Worm (Caenorhabditis elegans): ENCODE results near the gene F57A8.7.
A peak's percentile ranks its signal among the peaks of the same experiment; 100 is the strongest.

F57A8.7 gene

ce11 chrV:10083999-10084468, 8.5 kb downstream of the F57A8.7 start, which contains the start of gene nhr-12:
nhr-12 (minus strand) TSS chrV:10084049.
- no peak for TF ChIP-seq mdl-1 (tag; optimal IDR thresholded peaks at IDR 0.05)
- TF ChIP-seq lin-35 (GFP tag; optimal IDR thresholded peaks at IDR 0.05): peak in 1 of 2 experiments; percentile 7
- TF ChIP-seq snu-23 (GFP tag; optimal IDR thresholded peaks at IDR 0.05): no peak
- no peak for TF ChIP-seq ceh-82 (tag; optimal IDR thresholded peaks at IDR 0.05)
- TF ChIP-seq nhr-20 (tag; optimal IDR thresholded peaks at IDR 0.05): peak; percentile 59
- TF ChIP-seq efl-3 (GFP tag; optimal IDR thresholded peaks at IDR 0.05): no peak
- no peak for TF ChIP-seq ces-1 (GFP tag; optimal IDR thresholded peaks at IDR 0.05)
- TF ChIP-seq dpl-1 (GFP tag; optimal IDR thresholded peaks at IDR 0.05): no peak
- TF ChIP-seq rnt-1 (tag; optimal IDR thresholded peaks at IDR 0.05): no peak
- no peak for TF ChIP-seq lsy-2 (tag; optimal IDR thresholded peaks at IDR 0.05)
- TF ChIP-seq nhr-71 (tag; optimal IDR thresholded peaks at IDR 0.05): peak; percentile 50
- TF ChIP-seq F16B12.6 (tag; optimal IDR thresholded peaks at IDR 0.05): no peak
- TF ChIP-seq tbx-2 (tag; optimal IDR thresholded peaks at IDR 0.05): no peak
- TF ChIP-seq fos-1 (tag; optimal IDR thresholded peaks at IDR 0.05): no peak
- TF ChIP-seq blmp-1 (tag; optimal IDR thresholded peaks at IDR 0.05): peak; percentile 8
- peak; percentile 1 to 9 for TF ChIP-seq efl-1 (optimal IDR thresholded peaks at IDR 0.05)
- no peak for TF ChIP-seq efl-1 (GFP tag; optimal IDR thresholded peaks at IDR 0.05 in 1 of 2)
- no peak for TF ChIP-seq swsn-7 (tag; optimal IDR thresholded peaks at IDR 0.05)

DNA sequence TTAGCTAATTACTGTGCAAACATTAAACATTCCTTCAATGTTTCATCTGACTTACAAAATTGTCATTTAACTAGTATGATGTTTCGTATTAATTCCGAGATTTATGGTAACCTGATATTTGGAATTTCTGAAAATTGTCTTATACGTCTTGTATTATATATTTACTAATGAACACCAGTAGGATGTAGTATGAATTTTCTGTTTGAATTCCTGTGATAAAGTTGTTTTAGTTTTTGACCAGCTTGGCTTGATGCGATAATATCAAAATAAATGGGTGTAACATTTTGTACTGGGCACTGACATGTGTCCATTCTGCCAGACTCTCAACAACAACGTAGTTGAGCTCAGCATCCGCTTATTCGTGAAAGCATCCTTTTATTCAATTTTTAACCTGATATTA, 9.3 kb downstream of the F57A8.7 start, which contains the start of gene R04B5.6:
TSS of gene R04B5.6 (plus strand) at position 301 of the 400 bp plus-strand sequence.
- TF ChIP-seq xbp-1 (tag; optimal IDR thresholded peaks at IDR 0.05) (no peak), nhr-85 (tag) (peak; percentile 37), mep-1 (tag; optimal IDR thresholded peaks at IDR 0.05) (no peak), unc-30 (tag; optimal IDR thresholded peaks at IDR 0.05) (no peak)

DNA sequence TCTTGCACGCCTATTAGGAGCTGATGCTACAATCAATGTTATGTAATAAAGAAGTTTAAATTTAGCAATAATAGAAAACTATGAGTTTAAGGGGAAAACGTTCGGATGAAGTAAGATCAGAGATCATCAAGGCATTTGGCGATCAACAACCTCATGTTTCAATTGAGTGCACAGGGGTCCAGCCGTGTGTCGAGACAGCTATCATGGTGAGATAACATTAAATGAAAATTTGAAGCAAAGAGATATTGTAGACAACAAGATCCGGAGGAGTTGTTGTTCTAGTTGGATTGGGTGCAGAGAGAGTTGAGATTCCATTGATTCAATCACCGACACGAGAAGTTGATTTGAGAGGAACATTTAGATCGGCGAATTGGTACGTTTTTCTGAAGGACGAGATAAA, 10.6 kb downstream of the F57A8.7 start:
- no peak for TF ChIP-seq unc-62 (GFP tag; optimal IDR thresholded peaks at IDR 0.05)
- peak; percentile 6 for TF ChIP-seq lin-14 (GFP tag; optimal IDR thresholded peaks at IDR 0.05)
- TF ChIP-seq rnt-1 (tag; optimal IDR thresholded peaks at IDR 0.05): peak; percentile 31
- no peak for TF ChIP-seq nhr-28 (tag; optimal IDR thresholded peaks at IDR 0.05)
- no peak for TF ChIP-seq nhr-85 (tag)
- TF ChIP-seq sup-37 (GFP tag; optimal IDR thresholded peaks at IDR 0.05): no peak
- TF ChIP-seq xbp-1 (tag; optimal IDR thresholded peaks at IDR 0.05): no peak
- TF ChIP-seq ama-1 (optimal IDR thresholded peaks at IDR 0.05): no peak
- no peak for TF ChIP-seq aly-2 (tag; optimal IDR thresholded peaks at IDR 0.05)
- no peak for TF ChIP-seq ceh-63 (GFP tag; optimal IDR thresholded peaks at IDR 0.05)
- no peak for TF ChIP-seq unc-30 (tag; optimal IDR thresholded peaks at IDR 0.05)
- no peak for TF ChIP-seq C16A3.4 (tag; optimal IDR thresholded peaks at IDR 0.05)
- no peak for TF ChIP-seq lin-39 (tag; optimal IDR thresholded peaks at IDR 0.05)

DNA sequence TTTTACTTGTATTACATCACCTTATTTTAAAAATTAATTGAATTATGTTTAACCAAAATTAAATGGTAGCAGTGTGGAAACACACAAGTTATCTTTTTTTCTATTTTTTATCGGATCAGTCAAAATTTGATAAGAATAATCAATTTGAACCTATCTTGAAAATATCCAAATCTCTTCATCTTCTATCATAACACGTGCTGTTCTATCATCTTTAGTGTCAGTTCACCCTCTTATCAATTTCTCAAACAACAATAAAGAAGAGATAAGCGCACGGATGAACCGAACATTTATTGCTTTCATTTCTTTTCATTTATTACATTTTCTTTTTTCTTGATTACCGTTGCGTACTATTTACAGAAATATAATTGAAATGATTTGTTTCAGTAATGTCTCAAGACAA, 11.6 kb downstream of the F57A8.7 start, which contains the start of gene R04B5.5:
TSS of gene R04B5.5 (plus strand) at position 378 of the 400 bp plus-strand sequence.
- TF ChIP-seq efl-1 (optimal IDR thresholded peaks at IDR 0.05): no peak
- TF ChIP-seq efl-1 (GFP tag; optimal IDR thresholded peaks at IDR 0.05 in 1 of 2): no peak
- no peak for TF ChIP-seq hpl-2 (GFP tag; optimal IDR thresholded peaks at IDR 0.05)
- TF ChIP-seq unc-86 (tag; optimal IDR thresholded peaks at IDR 0.05): no peak
- peak; percentile 51 for TF ChIP-seq snu-23 (GFP tag; optimal IDR thresholded peaks at IDR 0.05)
- TF ChIP-seq pqm-1 (tag; optimal IDR thresholded peaks at IDR 0.05): no peak
- no peak for TF ChIP-seq aha-1 (tag; optimal IDR thresholded peaks at IDR 0.05)
- peak; percentile 75 for TF ChIP-seq blmp-1 (tag; optimal IDR thresholded peaks at IDR 0.05)
- no peak for TF ChIP-seq zag-1 (tag; optimal IDR thresholded peaks at IDR 0.05)
- TF ChIP-seq unc-130 (tag; optimal IDR thresholded peaks at IDR 0.05): no peak
- no peak for TF ChIP-seq nhr-77 (tag; optimal IDR thresholded peaks at IDR 0.05)
- no peak for TF ChIP-seq sox-4 (tag; optimal IDR thresholded peaks at IDR 0.05)
- TF ChIP-seq nhr-47 (tag; optimal IDR thresholded peaks at IDR 0.05): no peak
- no peak for TF ChIP-seq sup-37 (GFP tag; optimal IDR thresholded peaks at IDR 0.05)
- no peak for TF ChIP-seq nhr-28 (tag; optimal IDR thresholded peaks at IDR 0.05)
- no peak for TF ChIP-seq ceh-88 (GFP tag; IDR thresholded peaks at IDR 0.05)
- TF ChIP-seq alr-1 (tag; optimal IDR thresholded peaks at IDR 0.05; ENCODE audit: borderline replicate concordance): no peak
- TF ChIP-seq pag-3 (tag; optimal IDR thresholded peaks at IDR 0.05; ENCODE audit: borderline replicate concordance, insufficient read depth): no peak
- TF ChIP-seq ama-1 (optimal IDR thresholded peaks at IDR 0.05): no peak
- TF ChIP-seq fos-1 (tag; optimal IDR thresholded peaks at IDR 0.05): no peak
- TF ChIP-seq efl-3 (GFP tag; optimal IDR thresholded peaks at IDR 0.05): no peak
- peak; percentile 48 for TF ChIP-seq nhr-90 (tag; optimal IDR thresholded peaks at IDR 0.05; ENCODE audit: poor library complexity)
- no peak for TF ChIP-seq C34B4.2 (tag; optimal IDR thresholded peaks at IDR 0.05)
- TF ChIP-seq fkh-10 (GFP tag; optimal IDR thresholded peaks at IDR 0.05): no peak
- no peak for TF ChIP-seq egl-27 (tag; optimal IDR thresholded peaks at IDR 0.05)
- no peak for TF ChIP-seq lir-3 (tag; optimal IDR thresholded peaks at IDR 0.05; ENCODE audit: poor library complexity)
